Fruit fly (Drosophila melanogaster) whole organism, embryonic: ENCODE results near the gene CG13454.

Experiments used
- Atf3 ChIP-seq: fragments of 200-800 bp; sonication (Bioruptor generic); optimal IDR thresholded peaks from 3 replicates; lab custom pipeline; 2016; ENCODE audit warnings: missing biosample characterization, missing genetic modification characterization
- CG10209 ChIP-seq: fragments of 200-800 bp; sonication (Bioruptor generic); optimal IDR thresholded peaks from 3 replicates; lab custom pipeline; 2017; ENCODE audit warnings: missing biosample characterization, mild to moderate bottlenecking, missing genetic modification characterization, missing genetic modification reagents
- CG11504 ChIP-seq: fragments of 200-800 bp; sonication (Bioruptor generic); optimal IDR thresholded peaks from 3 replicates; lab custom pipeline; 2019; ENCODE audit warnings: missing biosample characterization, mild to moderate bottlenecking, missing genetic modification characterization, moderate library complexity
- CG12071 ChIP-seq: fragments of 200-800 bp; sonication (Bioruptor generic); optimal IDR thresholded peaks from 3 replicates; lab custom pipeline; 2018; ENCODE audit warnings: missing biosample characterization, mild to moderate bottlenecking, missing genetic modification characterization
- CG1529 ChIP-seq: fragments of 200-800 bp; sonication (Bioruptor generic); optimal IDR thresholded peaks from 3 replicates; lab custom pipeline; 2018; ENCODE audit warnings: missing biosample characterization, missing genetic modification characterization
- CG15479 ChIP-seq: fragments of 200-800 bp; sonication (Bioruptor generic); optimal IDR thresholded peaks from 3 replicates; lab custom pipeline; 2019; ENCODE audit warnings: missing biosample characterization, mild to moderate bottlenecking, missing genetic modification characterization, moderate library complexity
- CG1603 ChIP-seq: fragments of 200-800 bp; sonication (Bioruptor generic); optimal IDR thresholded peaks from 2 replicates; lab custom pipeline; 2019; ENCODE audit warnings: missing biosample characterization, mild to moderate bottlenecking, missing genetic modification characterization, moderate library complexity
- CG17568 ChIP-seq: fragments of 200-800 bp; sonication (Bioruptor generic); optimal IDR thresholded peaks from 2 replicates; lab custom pipeline; 2018; ENCODE audit warnings: missing biosample characterization, mild to moderate bottlenecking, missing genetic modification characterization, moderate library complexity
- CG32767 ChIP-seq: fragments of 200-800 bp; sonication (Bioruptor generic); IDR thresholded peaks from 2 replicates; pipeline ENCODE4 v1.3.6; 2022; ENCODE audit warnings: missing biosample characterization, missing genetic modification characterization
- CG3995 ChIP-seq: fragments of 200-800 bp; sonication (Bioruptor generic); optimal IDR thresholded peaks from 3 replicates; lab custom pipeline; 2016; ENCODE audit warnings: missing biosample characterization, missing genetic modification characterization
- CG4707 ChIP-seq: fragments of 200-800 bp; sonication (Bioruptor generic); optimal IDR thresholded peaks from 2 replicates; lab custom pipeline; 2018; ENCODE audit warnings: missing biosample characterization, mild to moderate bottlenecking, missing genetic modification characterization, moderate library complexity
- CG6654 ChIP-seq: fragments of 200-800 bp; sonication (Bioruptor generic); optimal IDR thresholded peaks from 2 replicates; lab custom pipeline; 2017; ENCODE audit warnings: missing biosample characterization, mild to moderate bottlenecking, missing genetic modification characterization
- CG7271 ChIP-seq: fragments of 200-800 bp; sonication (Bioruptor generic); optimal IDR thresholded peaks from 2 replicates; lab custom pipeline; 2018; ENCODE audit warnings: missing biosample characterization, mild to moderate bottlenecking, missing genetic modification characterization, moderate library complexity
- CG7839 ChIP-seq: fragments of 200-800 bp; sonication (Bioruptor generic); optimal IDR thresholded peaks from 3 replicates; lab custom pipeline; 2018; ENCODE audit warnings: missing biosample characterization, mild to moderate bottlenecking, missing genetic modification characterization, moderate library complexity
- CG7987 ChIP-seq: fragments of 200-800 bp; sonication (Bioruptor generic); optimal IDR thresholded peaks from 2 replicates; lab custom pipeline; 2018; ENCODE audit warnings: missing biosample characterization, mild to moderate bottlenecking, missing genetic modification characterization, moderate library complexity
- CG8089 ChIP-seq: fragments of 200-800 bp; sonication (Bioruptor generic); optimal IDR thresholded peaks from 3 replicates; lab custom pipeline; 2016; ENCODE audit warnings: missing biosample characterization, missing genetic modification characterization
- CG8924 ChIP-seq: fragments of 200-800 bp; optimal IDR thresholded peaks from 3 replicates; lab custom pipeline; 2019; ENCODE audit warnings: missing biosample characterization, mild to moderate bottlenecking, missing genetic modification characterization, moderate library complexity
- CTCF ChIP-seq: fragments of 200-800 bp; sonication (Bioruptor generic); optimal IDR thresholded peaks from 2 replicates; lab custom pipeline; 2017; ENCODE audit warnings: missing biosample characterization, mild to moderate bottlenecking, missing genetic modification characterization, moderate library complexity
- Chrac-16 ChIP-seq: fragments of 200-800 bp; sonication (Bioruptor generic); optimal IDR thresholded peaks from 3 replicates; lab custom pipeline; 2016; ENCODE audit warnings: missing biosample characterization, missing genetic modification characterization
- D19A ChIP-seq: fragments of 200-800 bp; optimal IDR thresholded peaks from 3 replicates; lab custom pipeline; 2019; ENCODE audit warnings: missing biosample characterization, mild to moderate bottlenecking, missing genetic modification characterization, moderate library complexity
- D19B ChIP-seq: fragments of 200-800 bp; sonication (Bioruptor generic); optimal IDR thresholded peaks from 2 replicates; lab custom pipeline; 2017; ENCODE audit warnings: missing biosample characterization, mild to moderate bottlenecking, missing genetic modification characterization
- E2f1 ChIP-seq: fragments of 200-800 bp; sonication (Bioruptor generic); IDR thresholded peaks from 2 replicates; pipeline ENCODE4 v1.3.6; 2022; ENCODE audit warnings: missing biosample characterization, missing genetic modification characterization
- Fer2 ChIP-seq: fragments of 200-800 bp; sonication (Bioruptor generic); optimal IDR thresholded peaks from 2 replicates; lab custom pipeline; 2018; ENCODE audit warnings: missing biosample characterization, mild to moderate bottlenecking, missing genetic modification characterization, moderate library complexity
- HLH4C ChIP-seq: fragments of 200-800 bp; sonication (Bioruptor generic); IDR thresholded peaks from 3 replicates; pipeline ENCODE4 v1.3.6; 2022; ENCODE audit warnings: missing biosample characterization, missing genetic modification characterization; ENCODE audit not compliant: partially characterized antibody
- HmgD ChIP-seq: fragments of 200-800 bp; sonication (Bioruptor generic); optimal IDR thresholded peaks from 3 replicates; lab custom pipeline; 2016; ENCODE audit warnings: missing biosample characterization, missing genetic modification characterization
- Lim3 ChIP-seq: fragments of 200-800 bp; sonication (Bioruptor generic); IDR thresholded peaks from 2 replicates; pipeline ENCODE4 v1.3.6; 2022; ENCODE audit warnings: missing biosample characterization, missing genetic modification characterization
- Myb ChIP-seq: fragments of 200-800 bp; sonication (Bioruptor generic); optimal IDR thresholded peaks from 2 replicates; lab custom pipeline; 2016; ENCODE audit warnings: missing biosample characterization, missing genetic modification characterization
- NFAT ChIP-seq: fragments of 200-800 bp; sonication (Bioruptor generic); IDR thresholded peaks from 2 replicates; pipeline ENCODE4 v1.3.6; 2022; ENCODE audit warnings: missing biosample characterization, missing genetic modification characterization
- Spps ChIP-seq: fragments of 200-800 bp; sonication (Bioruptor generic); optimal IDR thresholded peaks from 2 replicates; lab custom pipeline; 2018; ENCODE audit warnings: missing biosample characterization, mild to moderate bottlenecking, missing genetic modification characterization
- ac ChIP-seq: fragments of 200-800 bp; sonication (Bioruptor generic); optimal IDR thresholded peaks from 3 replicates; lab custom pipeline; 2017; ENCODE audit warnings: missing biosample characterization, mild to moderate bottlenecking, missing genetic modification characterization
- ara ChIP-seq: fragments of 200-800 bp; sonication (Bioruptor generic); IDR thresholded peaks from 2 replicates; pipeline ENCODE4 v1.3.6; 2022; ENCODE audit warnings: missing biosample characterization, missing genetic modification characterization
- bbx ChIP-seq: fragments of 200-800 bp; sonication (Bioruptor generic); IDR thresholded peaks from 2 replicates; pipeline ENCODE4 v1.3.6; 2022; ENCODE audit warnings: missing biosample characterization, missing genetic modification characterization; ENCODE audit not compliant: partially characterized antibody
- cg ChIP-seq: fragments of 200-800 bp; sonication (Bioruptor generic); optimal IDR thresholded peaks from 3 replicates; lab custom pipeline; 2019; ENCODE audit warnings: missing biosample characterization, mild to moderate bottlenecking, missing genetic modification characterization, moderate library complexity
- dpn ChIP-seq, 2 experiments: fragments of 200-800 bp; sonication (Bioruptor generic); optimal IDR thresholded peaks; 3 replicates each; lab custom pipeline; 2016; ENCODE audit warnings: missing biosample characterization in 2 of 2, missing genetic modification characterization in 2 of 2
- dysf ChIP-seq: fragments of 200-800 bp; sonication (Bioruptor generic); IDR thresholded peaks from 3 replicates; pipeline ENCODE4 v1.3.6; 2022; ENCODE audit warnings: missing biosample characterization, missing genetic modification characterization
- eve ChIP-seq, 2 experiments: fragments of >200 bp; optimal IDR thresholded peaks; 2 replicates each; lab custom pipeline; 2017; ENCODE audit warnings: missing biosample characterization in 2 of 2, missing genetic modification characterization in 2 of 2
- hkb ChIP-seq, 2 experiments: fragments of 200-800 bp in 1 of 2; fragments of >200 bp in 1 of 2; sonication (Bioruptor generic) in 1 of 2; IDR thresholded peaks in 1 of 2; optimal IDR thresholded peaks in 1 of 2; 2 replicates each; pipeline versions ENCODE4 v1.3.6 to Lab custom; 2017 to 2022; ENCODE audit warnings: missing biosample characterization in 1 of 2, missing genetic modification characterization in 1 of 2
- ind ChIP-seq: fragments of 200-800 bp; sonication (Bioruptor generic); optimal IDR thresholded peaks from 3 replicates; lab custom pipeline; 2016; ENCODE audit warnings: missing biosample characterization, missing genetic modification characterization
- inv ChIP-seq: fragments of 200-800 bp; sonication (Bioruptor generic); IDR thresholded peaks from 2 replicates; pipeline ENCODE4 v1.3.6; 2022; ENCODE audit warnings: missing biosample characterization, missing genetic modification characterization; ENCODE audit not compliant: partially characterized antibody
- jumu ChIP-seq: fragments of 200-800 bp; sonication (Bioruptor generic); optimal IDR thresholded peaks from 3 replicates; lab custom pipeline; 2016; ENCODE audit warnings: missing biosample characterization, missing genetic modification characterization
- mirr ChIP-seq: fragments of 200-800 bp; sonication (Bioruptor generic); optimal IDR thresholded peaks from 3 replicates; lab custom pipeline; 2018; ENCODE audit warnings: missing biosample characterization, mild to moderate bottlenecking, missing genetic modification characterization
- ranshi ChIP-seq: fragments of 200-800 bp; sonication (Bioruptor generic); IDR thresholded peaks from 2 replicates; pipeline ENCODE4 v1.3.6; 2022; ENCODE audit warnings: missing biosample characterization, missing genetic modification characterization
- run ChIP-seq: fragments of 200-800 bp; sonication (Bioruptor generic); optimal IDR thresholded peaks from 3 replicates; lab custom pipeline; 2018; ENCODE audit warnings: missing biosample characterization, mild to moderate bottlenecking, missing genetic modification characterization
- schlank ChIP-seq: fragments of 200-800 bp; sonication (Bioruptor generic); optimal IDR thresholded peaks from 2 replicates; lab custom pipeline; 2018; ENCODE audit warnings: missing biosample characterization, mild to moderate bottlenecking, missing genetic modification characterization
- scrt ChIP-seq: fragments of 200-800 bp; sonication (Bioruptor generic); optimal IDR thresholded peaks from 2 replicates; lab custom pipeline; 2018; ENCODE audit warnings: missing biosample characterization, mild to moderate bottlenecking, missing genetic modification characterization, moderate library complexity
- sr ChIP-seq: fragments of 200-800 bp; sonication (Bioruptor generic); IDR thresholded peaks from 3 replicates; pipeline ENCODE4 v1.3.6; 2022; ENCODE audit warnings: missing biosample characterization, missing genetic modification characterization
- stc ChIP-seq: fragments of 200-800 bp; sonication (Bioruptor generic); IDR thresholded peaks from 2 replicates; pipeline ENCODE4 v1.3.6; 2022; ENCODE audit warnings: missing biosample characterization, missing genetic modification characterization
- stwl ChIP-seq: fragments of 200-800 bp; sonication (Bioruptor generic); optimal IDR thresholded peaks from 3 replicates; lab custom pipeline; 2018; ENCODE audit warnings: missing biosample characterization, mild to moderate bottlenecking, missing genetic modification characterization, moderate library complexity
- tin ChIP-seq: fragments of 200-800 bp; sonication (Bioruptor generic); optimal IDR thresholded peaks from 3 replicates; lab custom pipeline; 2016; ENCODE audit warnings: missing biosample characterization, missing genetic modification characterization
- wek ChIP-seq: fragments of 200-800 bp; sonication (Bioruptor generic); optimal IDR thresholded peaks from 3 replicates; lab custom pipeline; 2018; ENCODE audit warnings: missing biosample characterization, mild to moderate bottlenecking, missing genetic modification characterization, moderate library complexity

The CG13454 gene

DNA sequence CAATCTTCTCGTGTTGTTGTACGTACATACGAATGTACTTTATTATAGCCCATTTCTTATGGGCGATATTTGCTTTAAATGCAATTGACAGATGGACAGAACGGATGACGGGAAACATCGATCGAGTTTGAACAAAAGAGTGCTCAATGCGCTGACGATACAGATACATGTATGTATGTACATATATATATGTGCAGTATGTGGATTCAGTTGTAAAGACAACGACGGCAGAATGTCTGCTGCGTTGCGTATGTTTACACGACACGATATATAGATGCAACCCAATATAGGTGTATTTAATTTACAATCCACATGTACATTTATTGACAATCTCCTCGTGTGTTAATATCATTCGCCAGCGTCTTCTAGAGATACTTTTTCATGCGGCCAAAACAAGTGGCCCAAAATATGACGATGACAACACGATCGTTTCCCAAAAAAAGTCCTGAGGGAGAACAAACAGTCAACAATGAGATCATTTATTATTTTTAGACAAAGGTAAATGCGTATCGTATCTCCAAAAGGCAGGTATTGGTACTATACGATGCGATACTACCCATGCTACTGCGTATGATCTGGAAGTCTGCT, 13.9 kb upstream of the CG13454 start (continued):
- TF ChIP-seq ara (GFP tag; lab: Robert Waterston, UW) = no peak
- no peak for TF ChIP-seq dysf
- no peak for TF ChIP-seq CG8089 (GFP tag; lab: Kevin White, UChicago)
- TF ChIP-seq tin = no peak
- TF ChIP-seq D19A (tag; lab: Kevin White, UChicago) = no peak
- TF ChIP-seq run (tag; lab: Kevin White, UChicago) = no peak
- no peak for TF ChIP-seq ind (GFP tag; lab: Kevin White, UChicago)
- TF ChIP-seq hkb (optimal IDR thresholded peaks at IDR 0.05; lab: Kevin White, UChicago) = no peak
- TF ChIP-seq hkb (GFP tag; IDR thresholded peaks at IDR 0.05; lab: Robert Waterston, UW) = no peak
- TF ChIP-seq CG15479 (GFP tag; lab: Kevin White, UChicago) = no peak
- no peak for TF ChIP-seq CG7271
- TF ChIP-seq ranshi (GFP tag; lab: Robert Waterston, UW) = no peak
- no peak for TF ChIP-seq scrt
- TF ChIP-seq Fer2 (tag; lab: Kevin White, UChicago) = no peak
- TF ChIP-seq CG7839 (tag; lab: Kevin White, UChicago) = no peak
- TF ChIP-seq cg = peak; percentile 19
- TF ChIP-seq HmgD (GFP tag; lab: Kevin White, UChicago) = no peak
- TF ChIP-seq mirr (GFP tag; lab: Kevin White, UChicago) = no peak
- TF ChIP-seq CG4707 (GFP tag; lab: Kevin White, UChicago) = peak; percentile 40
- TF ChIP-seq Lim3 (GFP tag; lab: Robert Waterston, UW) = no peak
- TF ChIP-seq wek (GFP tag; lab: Kevin White, UChicago) = peak; percentile 43
- TF ChIP-seq bbx (GFP tag; lab: Robert Waterston, UW) = no peak
- TF ChIP-seq schlank (tag; lab: Kevin White, UChicago) = no peak
- TF ChIP-seq CTCF (GFP tag; lab: Kevin White, UChicago) = no peak
- no peak for TF ChIP-seq inv (GFP tag; lab: Robert Waterston, UW)
- TF ChIP-seq ac (GFP tag; lab: Kevin White, UChicago) = no peak
- no peak for TF ChIP-seq NFAT
- TF ChIP-seq CG11504 = no peak
- peak; percentile 2 for TF ChIP-seq CG10209 (GFP tag; lab: Kevin White, UChicago)
- no peak for TF ChIP-seq Atf3
- no peak for TF ChIP-seq dpn (GFP tag; optimal IDR thresholded peaks at IDR 0.05; lab: Kevin White, UChicago)
- peak; percentile 19 for TF ChIP-seq CG17568
- no peak for TF ChIP-seq sr (GFP tag; lab: Robert Waterston, UW)
- no peak for TF ChIP-seq stwl (tag; lab: Kevin White, UChicago)
- TF ChIP-seq Chrac-16 (GFP tag; lab: Kevin White, UChicago) = no peak
- no peak for TF ChIP-seq CG6654 (GFP tag; lab: Kevin White, UChicago)
- no peak for TF ChIP-seq HLH4C (GFP tag; lab: Robert Waterston, UW)
- peak; percentile 28 for TF ChIP-seq CG1603 (tag; lab: Kevin White, UChicago)
- peak; percentile 3 for TF ChIP-seq CG8924 (tag; lab: Kevin White, UChicago)
- no peak for TF ChIP-seq CG1529 (GFP tag; lab: Kevin White, UChicago)
- TF ChIP-seq D19B (GFP tag; lab: Kevin White, UChicago) = no peak
- no peak for TF ChIP-seq jumu (GFP tag; lab: Kevin White, UChicago)
- peak; percentile 26 for TF ChIP-seq CG12071
- TF ChIP-seq eve (GFP tag; optimal IDR thresholded peaks at IDR 0.05; lab: Kevin White, UChicago) = no peak
- no peak for TF ChIP-seq CG32767 (GFP tag; lab: Robert Waterston, UW)
- no peak for TF ChIP-seq stc (GFP tag; lab: Robert Waterston, UW)
- TF ChIP-seq E2f1 = no peak
- TF ChIP-seq Myb (GFP tag; lab: Kevin White, UChicago) = no peak
- TF ChIP-seq CG7987 (GFP tag; lab: Kevin White, UChicago) = no peak
- no peak for TF ChIP-seq Spps (tag; lab: Kevin White, UChicago)
- no peak for TF ChIP-seq CG3995
